Fruit fly (Drosophila melanogaster) whole organism, wandering third instar larva: ENCODE results near the gene Sfp84E.

Experiments used
- Abd-B ChIP-seq: fragments of >200 bp; optimal IDR thresholded peaks from 2 replicates; lab custom pipeline; 2017; ENCODE audit warnings: missing biosample characterization, missing genetic modification characterization
- CG32264 ChIP-seq: fragments of 200-800 bp; sonication (Bioruptor generic); optimal IDR thresholded peaks from 2 replicates; lab custom pipeline; 2016; ENCODE audit warnings: missing biosample characterization, missing genetic modification characterization
- CG9705 ChIP-seq: fragments of 200-800 bp; sonication (Bioruptor generic); optimal IDR thresholded peaks from 2 replicates; lab custom pipeline; 2018; ENCODE audit warnings: missing biosample characterization, mild to moderate bottlenecking, missing genetic modification characterization
- CrebA ChIP-seq: fragments of 200-800 bp; sonication (Bioruptor generic); optimal IDR thresholded peaks from 2 replicates; lab custom pipeline; 2016; ENCODE audit warnings: missing biosample characterization, mild to moderate bottlenecking, missing genetic modification characterization, borderline replicate concordance
- Dfd ChIP-seq: fragments of >200 bp; optimal IDR thresholded peaks from 2 replicates; lab custom pipeline; 2017; ENCODE audit warnings: missing biosample characterization, missing genetic modification characterization
- Dif ChIP-seq: fragments of 200-275, 200-300 bp; sonication (Bioruptor generic); optimal IDR thresholded peaks from 2 replicates; lab custom pipeline; 2018; ENCODE audit warnings: missing biosample characterization, missing genetic modification characterization; ENCODE audit not compliant: partially characterized antibody
- GATAd ChIP-seq: sonication (Bioruptor generic); optimal IDR thresholded peaks from 2 replicates; lab custom pipeline; 2016; ENCODE audit warnings: missing biosample characterization, missing genetic modification characterization
- HLH106 ChIP-seq: fragments of 200-800 bp; optimal IDR thresholded peaks from 3 replicates; lab custom pipeline; 2019; ENCODE audit warnings: missing biosample characterization, mild to moderate bottlenecking, missing genetic modification characterization, moderate library complexity
- Hnf4 ChIP-seq: fragments of 200-800 bp; sonication (Bioruptor generic); optimal IDR thresholded peaks from 2 replicates; lab custom pipeline; 2016; ENCODE audit warnings: missing biosample characterization, mild to moderate bottlenecking, missing genetic modification characterization
- Hr78 ChIP-seq: fragments of >200 bp; optimal IDR thresholded peaks from 2 replicates; lab custom pipeline; 2017; ENCODE audit warnings: missing biosample characterization, missing genetic modification characterization
- Hr83 ChIP-seq: fragments of 200-300 bp; sonication (Bioruptor generic); optimal IDR thresholded peaks from 2 replicates; lab custom pipeline; 2016; ENCODE audit warnings: missing biosample characterization, mild to moderate bottlenecking, missing genetic modification characterization, moderate library complexity; ENCODE audit not compliant: poor library complexity, severe bottlenecking
- Jra ChIP-seq: sonication (Bioruptor generic); optimal IDR thresholded peaks from 2 replicates; lab custom pipeline; 2016; ENCODE audit warnings: missing biosample characterization, missing genetic modification characterization
- Mio ChIP-seq: sonication (Bioruptor generic); optimal IDR thresholded peaks from 2 replicates; lab custom pipeline; 2016; ENCODE audit warnings: missing biosample characterization, missing genetic modification characterization
- Myc ChIP-seq: fragments of >200 bp; optimal IDR thresholded peaks from 2 replicates; lab custom pipeline; 2017
- N ChIP-seq: fragments of >200 bp; optimal IDR thresholded peaks from 2 replicates; lab custom pipeline; 2018; ENCODE audit warnings: missing biosample characterization, missing external identifiers, missing genetic modification characterization
- OdsH ChIP-seq: fragments of 200-800 bp; sonication (Bioruptor generic); optimal IDR thresholded peaks from 2 replicates; lab custom pipeline; 2016; ENCODE audit warnings: missing biosample characterization, mild to moderate bottlenecking, missing genetic modification characterization
- Rel ChIP-seq, 2 experiments: fragments of 200-800 bp; sonication (Bioruptor generic) in 1 of 2; optimal IDR thresholded peaks; 2 replicates in 1 of 2; 3 replicates in 1 of 2; lab custom pipeline; 2016 to 2019; ENCODE audit warnings: mild to moderate bottlenecking in 2 of 2, missing biosample characterization in 2 of 2, missing genetic modification characterization in 2 of 2, moderate library complexity in 1 of 2
- Sp1 ChIP-seq: fragments of 200-800 bp; sonication (Bioruptor generic); optimal IDR thresholded peaks from 3 replicates; lab custom pipeline; 2019; ENCODE audit warnings: missing biosample characterization, mild to moderate bottlenecking, missing genetic modification characterization, moderate library complexity
- Vsx2 ChIP-seq: fragments of 200-300, 225-300 bp; sonication (Bioruptor generic); optimal IDR thresholded peaks from 2 replicates; lab custom pipeline; 2018; ENCODE audit warnings: missing biosample characterization, missing genetic modification characterization; ENCODE audit not compliant: partially characterized antibody
- br ChIP-seq: fragments of 200-800 bp; sonication (Bioruptor generic); optimal IDR thresholded peaks from 2 replicates; lab custom pipeline; 2016; ENCODE audit warnings: missing biosample characterization, missing genetic modification characterization
- brk ChIP-seq: fragments of 200-800 bp; sonication (Bioruptor generic); optimal IDR thresholded peaks from 2 replicates; lab custom pipeline; 2016; ENCODE audit warnings: missing biosample characterization, mild to moderate bottlenecking, missing genetic modification characterization
- dl ChIP-seq, 2 experiments: fragments of 175-275, 200-275 bp in 1 of 2; fragments of 200-275 bp in 1 of 2; sonication (Bioruptor generic); optimal IDR thresholded peaks; lab custom pipeline; 2018; ENCODE audit warnings: mild to moderate bottlenecking in 2 of 2, missing biosample characterization in 2 of 2, missing genetic modification characterization in 2 of 2, moderate library complexity in 2 of 2; ENCODE audit not compliant: partially characterized antibody in 2 of 2, insufficient read depth in 1 of 2
- dmrt93B ChIP-seq: fragments of 200-800 bp; sonication (Bioruptor generic); optimal IDR thresholded peaks from 2 replicates; lab custom pipeline; 2018; ENCODE audit warnings: missing biosample characterization, mild to moderate bottlenecking, missing genetic modification characterization
- dsf ChIP-seq: sonication (Bioruptor generic); optimal IDR thresholded peaks from 2 replicates; lab custom pipeline; 2016; ENCODE audit warnings: missing biosample characterization, missing genetic modification characterization, borderline replicate concordance
- ey ChIP-seq: fragments of 200-800 bp; sonication (Bioruptor generic); optimal IDR thresholded peaks from 2 replicates; lab custom pipeline; 2016; ENCODE audit warnings: missing biosample characterization, missing genetic modification characterization
- foxo ChIP-seq, 2 experiments: fragments of 200-800 bp; sonication (Bioruptor generic); optimal IDR thresholded peaks; 2 replicates in 1 of 2; 3 replicates in 1 of 2; lab custom pipeline; 2016 to 2017; ENCODE audit warnings: missing biosample characterization in 2 of 2, missing genetic modification characterization in 2 of 2
- fru ChIP-seq: fragments of 200-800 bp; sonication (Bioruptor generic); optimal IDR thresholded peaks from 3 replicates; lab custom pipeline; 2016; ENCODE audit warnings: missing biosample characterization, mild to moderate bottlenecking, missing genetic modification characterization
- h ChIP-seq: fragments of 200-800 bp; sonication (Bioruptor generic); optimal IDR thresholded peaks from 3 replicates; lab custom pipeline; 2016; ENCODE audit warnings: missing biosample characterization, mild to moderate bottlenecking, missing genetic modification characterization
- jim ChIP-seq: fragments of 175-275, 200-325 bp; sonication (Bioruptor generic); optimal IDR thresholded peaks from 2 replicates; lab custom pipeline; 2016; ENCODE audit warnings: missing biosample characterization, mild to moderate bottlenecking, missing genetic modification characterization
- lola ChIP-seq: fragments of >200 bp; optimal IDR thresholded peaks from 2 replicates; lab custom pipeline; 2017; ENCODE audit warnings: missing biosample characterization, missing genetic modification characterization
- pan ChIP-seq: fragments of >200 bp; optimal IDR thresholded peaks from 2 replicates; lab custom pipeline; 2017
- psq ChIP-seq: fragments of 200-800 bp; sonication (Bioruptor generic); optimal IDR thresholded peaks from 3 replicates; lab custom pipeline; 2017; ENCODE audit warnings: missing biosample characterization, mild to moderate bottlenecking, missing genetic modification characterization, moderate library complexity
- rgr ChIP-seq: fragments of 200-800 bp; sonication (Bioruptor generic); optimal IDR thresholded peaks from 3 replicates; lab custom pipeline; 2016; ENCODE audit warnings: missing biosample characterization, mild to moderate bottlenecking, missing genetic modification characterization
- sage ChIP-seq: fragments of 200-800 bp; sonication (Bioruptor generic); optimal IDR thresholded peaks from 2 replicates; lab custom pipeline; 2016; ENCODE audit warnings: missing biosample characterization, mild to moderate bottlenecking, missing genetic modification characterization
- sv ChIP-seq: fragments of 200-800 bp; sonication (Bioruptor generic); optimal IDR thresholded peaks from 3 replicates; lab custom pipeline; 2016; ENCODE audit warnings: missing biosample characterization, missing genetic modification characterization
- tai ChIP-seq: sonication (Bioruptor generic); optimal IDR thresholded peaks from 2 replicates; lab custom pipeline; 2016; ENCODE audit warnings: missing biosample characterization, missing genetic modification characterization
- usp ChIP-seq: fragments of >200 bp; optimal IDR thresholded peaks from 2 replicates; lab custom pipeline; 2017; ENCODE audit warnings: missing biosample characterization, missing genetic modification characterization
- woc ChIP-seq: sonication (Bioruptor generic); optimal IDR thresholded peaks from 2 replicates; lab custom pipeline; 2016; ENCODE audit warnings: missing biosample characterization, mild to moderate bottlenecking, missing genetic modification characterization

The Sfp84E gene

dm6 chr3R:8026515-8026914 lies 46.4 kb upstream of the Sfp84E start:
- no peak for TF ChIP-seq ey
- TF ChIP-seq N: no peak
- TF ChIP-seq Jra (GFP tag; lab: Kevin White, UChicago): no peak
- no peak for TF ChIP-seq Myc (lab: Kevin White, UChicago)
- no peak for TF ChIP-seq sage (GFP tag; lab: Kevin White, UChicago)
- TF ChIP-seq GATAd: no peak
- no peak for TF ChIP-seq Dfd
- no peak for TF ChIP-seq CG9705 (GFP tag; lab: Kevin White, UChicago)
- no peak for TF ChIP-seq h
- TF ChIP-seq usp (GFP tag; lab: Kevin White, UChicago): no peak
- TF ChIP-seq brk (GFP tag; lab: Kevin White, UChicago): no peak
- no peak for TF ChIP-seq Rel (GFP tag; optimal IDR thresholded peaks at IDR 0.05; lab: Kevin White, UChicago)
- no peak for TF ChIP-seq Rel (tag; optimal IDR thresholded peaks at IDR 0.05; lab: Kevin White, UChicago)
- no peak for TF ChIP-seq woc (GFP tag; lab: Kevin White, UChicago)
- no peak for TF ChIP-seq HLH106 (tag; lab: Kevin White, UChicago)
- TF ChIP-seq Dif (GFP tag; lab: Kevin White, UChicago): no peak
- TF ChIP-seq pan (lab: Kevin White, UChicago): no peak
- TF ChIP-seq psq: no peak
- TF ChIP-seq tai (GFP tag; lab: Kevin White, UChicago): no peak
- TF ChIP-seq Abd-B: no peak
- no peak for TF ChIP-seq sv (GFP tag; lab: Kevin White, UChicago)

dm6 chr3R:8013121-8014009 lies 33.2 kb upstream of the Sfp84E start, which contains the start of the genes CG10435 and Pbp95:
Gene CG10435, minus strand, starts transcription at chr3R:8013201.
Gene Pbp95, plus strand, starts transcription at chr3R:8013791.
- peak; percentile 55 for TF ChIP-seq jim
- TF ChIP-seq Mio (GFP tag; lab: Kevin White, UChicago): no peak
- TF ChIP-seq Sp1 (GFP tag; lab: Kevin White, UChicago): no peak
- no peak for TF ChIP-seq Dfd
- TF ChIP-seq br: no peak
- TF ChIP-seq sv (GFP tag; lab: Kevin White, UChicago): no peak
- no peak for TF ChIP-seq CG32264 (GFP tag; lab: Kevin White, UChicago)
- peak; percentile 93 for TF ChIP-seq Vsx2 (GFP tag; lab: Kevin White, UChicago)
- peak; percentile 52 for TF ChIP-seq ey
- TF ChIP-seq dl (GFP tag; optimal IDR thresholded peaks at IDR 0.05; lab: Kevin White, UChicago; ENCODE audit: insufficient read depth in 1 of 2, partially characterized antibody in 2 of 2): no peak
- no peak for TF ChIP-seq Hr78 (GFP tag; lab: Kevin White, UChicago)
- TF ChIP-seq brk (GFP tag; lab: Kevin White, UChicago): no peak
- TF ChIP-seq dsf: peak; percentile 19
- TF ChIP-seq CrebA (GFP tag; lab: Kevin White, UChicago): no peak
- no peak for TF ChIP-seq tai (GFP tag; lab: Kevin White, UChicago)
- no peak for TF ChIP-seq Rel (GFP tag; optimal IDR thresholded peaks at IDR 0.05; lab: Kevin White, UChicago)
- TF ChIP-seq Rel (tag; optimal IDR thresholded peaks at IDR 0.05; lab: Kevin White, UChicago): no peak
- TF ChIP-seq fru (GFP tag; lab: Kevin White, UChicago): no peak
- TF ChIP-seq Abd-B: no peak
- TF ChIP-seq pan (lab: Kevin White, UChicago): no peak
- TF ChIP-seq HLH106 (tag; lab: Kevin White, UChicago): peak; percentile 38
- TF ChIP-seq sage (GFP tag; lab: Kevin White, UChicago): no peak
- no peak for TF ChIP-seq dmrt93B
- TF ChIP-seq Myc (lab: Kevin White, UChicago): peak; percentile 67
- peak; percentile 62 for TF ChIP-seq h
- peak; percentile 86 for TF ChIP-seq Hr83
- peak; percentile 28 for TF ChIP-seq OdsH (GFP tag; lab: Kevin White, UChicago)
- peak; percentile 81 for TF ChIP-seq woc (GFP tag; lab: Kevin White, UChicago)
- no peak for TF ChIP-seq rgr
- TF ChIP-seq usp (GFP tag; lab: Kevin White, UChicago): no peak
- TF ChIP-seq CG9705 (GFP tag; lab: Kevin White, UChicago): no peak
- TF ChIP-seq psq: peak; percentile 39
- TF ChIP-seq GATAd: no peak
- TF ChIP-seq lola: no peak
- TF ChIP-seq Dif (GFP tag; lab: Kevin White, UChicago): peak; percentile 7
- no peak for TF ChIP-seq N
- peak in 1 of 2 experiments; percentile 72 for TF ChIP-seq foxo (GFP tag; optimal IDR thresholded peaks at IDR 0.05; lab: Kevin White, UChicago)
- peak; percentile 80 for TF ChIP-seq Hnf4 (GFP tag; lab: Kevin White, UChicago)
- TF ChIP-seq Jra (GFP tag; lab: Kevin White, UChicago): no peak
- TF ChIP-seq, all 38 proteins: peak for 14
